Worm (Caenorhabditis elegans) whole organism, dauer: ENCODE data around the gene crn-6.

Experiments
- unc-62 ChIP-seq: sonication (generic microtip); optimal IDR thresholded peaks from 2 replicates; lab custom pipeline; 2017; ENCODE audit warnings: missing biosample characterization, missing genetic modification reagents, missing genetic modification characterization

Gene crn-6

DNA sequence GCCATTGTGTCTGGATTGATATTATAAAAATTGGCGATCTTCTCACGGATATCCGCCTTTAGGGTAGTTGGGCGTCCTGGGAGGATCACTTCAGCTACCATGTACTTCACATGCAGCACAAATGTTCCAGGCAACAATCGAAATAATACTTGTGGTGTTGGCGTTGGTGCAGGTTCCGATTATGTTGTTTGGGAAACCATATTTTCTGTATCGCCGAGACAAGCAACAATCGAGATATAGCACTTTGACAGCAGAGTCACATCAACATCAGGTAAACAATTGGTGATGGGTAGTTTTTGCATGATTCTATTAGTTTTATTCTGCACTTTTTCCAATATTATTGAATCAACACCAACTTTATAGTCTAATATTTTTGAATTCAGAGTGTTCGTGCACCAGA, 46.3 kb downstream of the crn-6 start, which contains the start of gene T26G10.3:
TSS of gene T26G10.3 (minus strand) at position 101 of the 400 bp plus-strand sequence.
- TF ChIP-seq unc-62 (GFP tag; lab: Kevin White, UChicago) = no peak
